Fruit fly (Drosophila melanogaster): Measurements from ENCODE around the gene Sgs3.

Gene Sgs3

DNA sequence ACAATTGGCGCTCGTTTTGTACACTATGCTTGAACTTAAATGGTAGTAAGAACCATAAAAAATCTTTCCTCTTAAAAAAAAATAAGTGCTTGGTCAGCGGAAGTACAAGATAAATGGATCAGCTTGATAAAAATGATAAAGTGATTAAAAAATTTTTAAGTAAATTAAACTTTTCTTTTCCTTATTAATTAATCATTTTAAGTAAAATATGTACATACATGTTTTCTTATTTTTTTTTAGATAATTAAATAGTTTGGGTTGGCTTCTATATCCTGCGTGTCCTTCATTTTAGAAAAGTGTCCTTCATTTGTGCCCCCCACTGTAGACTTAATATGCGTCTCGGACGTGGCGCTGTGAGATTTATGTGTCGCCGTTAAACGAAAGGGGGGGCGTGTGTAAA is 44.6 kb downstream of the Sgs3 start (continued):
- TF ChIP-seq HmgZ (tag; optimal IDR thresholded peaks at IDR 0.05) = no peak
- no peak for TF ChIP-seq CG31224 (GFP tag; IDR thresholded peaks at IDR 0.05)
- no peak for TF ChIP-seq ttk (GFP tag; IDR thresholded peaks at IDR 0.05)
- TF ChIP-seq CG10209 (GFP tag; optimal IDR thresholded peaks at IDR 0.05) = peak; percentile 26
- TF ChIP-seq eve (GFP tag; optimal IDR thresholded peaks at IDR 0.05) = peak in 1 of 2 experiments; percentile 38
- TF ChIP-seq CG11696 (GFP tag; IDR thresholded peaks at IDR 0.05) = peak; percentile 71; the same call in 1 of the 2 replicates
- TF ChIP-seq CG11085 (GFP tag; IDR thresholded peaks at IDR 0.05) = no peak
- peak in 1 of 2 experiments; percentile 24 for TF ChIP-seq dpn (GFP tag; optimal IDR thresholded peaks at IDR 0.05)
- no peak for TF ChIP-seq CG7786 (GFP tag; optimal IDR thresholded peaks at IDR 0.05)
- no peak for TF ChIP-seq CG6689 (GFP tag; IDR thresholded peaks at IDR 0.05)
- TF ChIP-seq CG12391 (tag; optimal IDR thresholded peaks at IDR 0.05) = peak; percentile 21
- TF ChIP-seq vfl (GFP tag; optimal IDR thresholded peaks at IDR 0.05) = peak; percentile 33
- peak; percentile 27 for TF ChIP-seq CG10147 (GFP tag; optimal IDR thresholded peaks at IDR 0.05)
- no peak for TF ChIP-seq bigmax (GFP tag; optimal IDR thresholded peaks at IDR 0.05)
- TF ChIP-seq exex (tag; optimal IDR thresholded peaks at IDR 0.05) = no peak
- peak; percentile 70 for TF ChIP-seq CG3281 (GFP tag; optimal IDR thresholded peaks at IDR 0.05)
- TF ChIP-seq Tbp (GFP tag; optimal IDR thresholded peaks at IDR 0.05) = no peak
- no peak for TF ChIP-seq maf-S (GFP tag; optimal IDR thresholded peaks at IDR 0.05)
- TF ChIP-seq D19A (tag; optimal IDR thresholded peaks at IDR 0.05) = no peak
- peak; percentile 5 for TF ChIP-seq unpg (GFP tag; optimal IDR thresholded peaks at IDR 0.05)
- TF ChIP-seq vnd (GFP tag; IDR thresholded peaks at IDR 0.05; ENCODE audit: partially characterized antibody) = no peak
- TF ChIP-seq gem (tag; optimal IDR thresholded peaks at IDR 0.05) = peak; percentile 67
- no peak for TF ChIP-seq tna (GFP tag; IDR thresholded peaks at IDR 0.05; ENCODE audit: partially characterized antibody)
- TF ChIP-seq Bgb (GFP tag; IDR thresholded peaks at IDR 0.05; ENCODE audit: partially characterized antibody) = no peak
- no peak for TF ChIP-seq Hmx (GFP tag; optimal IDR thresholded peaks at IDR 0.05)
- no peak for TF ChIP-seq CG4282 (GFP tag; optimal IDR thresholded peaks at IDR 0.05)
- TF ChIP-seq CHES-1-like (GFP tag; optimal IDR thresholded peaks at IDR 0.05) = no peak
- TF ChIP-seq lilli (GFP tag; optimal IDR thresholded peaks at IDR 0.05) = peak; percentile 24
- TF ChIP-seq CG31388 (GFP tag; optimal IDR thresholded peaks at IDR 0.05) = no peak
- peak; percentile 30 for TF ChIP-seq Sox102F (GFP tag; optimal IDR thresholded peaks at IDR 0.05)
- TF ChIP-seq sob (GFP tag; IDR thresholded peaks at IDR 0.05) = no peak
- no peak for TF ChIP-seq gce (GFP tag; IDR thresholded peaks at IDR 0.05)
- TF ChIP-seq B-H2 (GFP tag; optimal IDR thresholded peaks at IDR 0.05) = no peak
- TF ChIP-seq seq (GFP tag; IDR thresholded peaks at IDR 0.05) = no peak
- no peak for TF ChIP-seq kah (GFP tag; optimal IDR thresholded peaks at IDR 0.05)
- TF ChIP-seq C15 (GFP tag; IDR thresholded peaks at IDR 0.05) = no peak
- no peak for TF ChIP-seq btn (GFP tag; optimal IDR thresholded peaks at IDR 0.05)
- TF ChIP-seq Ssrp (tag; optimal IDR thresholded peaks at IDR 0.05) = no peak
- TF ChIP-seq scrt (GFP tag; optimal IDR thresholded peaks at IDR 0.05) = peak; percentile 7
- TF ChIP-seq cad (GFP tag; optimal IDR thresholded peaks at IDR 0.05) = no peak
- peak; percentile 34 for TF ChIP-seq tio (GFP tag; optimal IDR thresholded peaks at IDR 0.05)
- peak; percentile 12 for TF ChIP-seq Ets65A (GFP tag)
- no peak for TF ChIP-seq nau (GFP tag; optimal IDR thresholded peaks at IDR 0.05)
- TF ChIP-seq Atf-2 (GFP tag; optimal IDR thresholded peaks at IDR 0.05) = no peak
- TF ChIP-seq Fer3 (tag; optimal IDR thresholded peaks at IDR 0.05) = peak; percentile 30
- TF ChIP-seq CG30403 (GFP tag; optimal IDR thresholded peaks at IDR 0.05) = peak; percentile 36
- TF ChIP-seq Nf-YB (GFP tag; optimal IDR thresholded peaks at IDR 0.05) = no peak
- TF ChIP-seq chinmo (GFP tag; IDR thresholded peaks at IDR 0.05; ENCODE audit: partially characterized antibody) = no peak
- no peak for TF ChIP-seq CG7963 (GFP tag; IDR thresholded peaks at IDR 0.05; ENCODE audit: partially characterized antibody)
- TF ChIP-seq unc-4 (GFP tag; IDR thresholded peaks at IDR 0.05; ENCODE audit: partially characterized antibody) = no peak
- TF ChIP-seq CG13624 (GFP tag; optimal IDR thresholded peaks at IDR 0.05) = no peak

All from whole organism, embryonic.